Worm (Caenorhabditis elegans) whole organism, L4 larva: ENCODE measurements around the gene nspd-4.

Experiments used
- hif-1 ChIP-seq, 2 experiments: sonication (generic microtip); optimal IDR thresholded peaks; 2 replicates each; lab custom pipeline; 2016 to 2017; ENCODE audit warnings: missing compliant biosample characterization in 2 of 2, missing genetic modification characterization in 2 of 2, missing genetic modification reagents in 2 of 2, missing genotype in 2 of 2, mild to moderate bottlenecking in 1 of 2
- lin-39 ChIP-seq: fragments of 150-350 bp; optimal IDR thresholded peaks from 2 replicates; lab custom pipeline; 2014; ENCODE audit warnings: missing biosample characterization, missing genetic modification reagents, missing genetic modification characterization
- mdl-1 ChIP-seq, 2 experiments: fragments of 150-350 bp in 1 of 2; sonication (generic microtip) in 1 of 2; optimal IDR thresholded peaks; 2 replicates each; lab custom pipeline; 2014 to 2017; ENCODE audit warnings: missing biosample characterization in 2 of 2, missing genetic modification characterization in 2 of 2
- nhr-25 ChIP-seq: sonication (generic microtip); optimal IDR thresholded peaks from 2 replicates; lab custom pipeline; 2017; ENCODE audit warnings: missing genetic modification characterization, mild to moderate bottlenecking, missing compliant biosample characterization, antibody characterized with exemption, moderate library complexity, borderline replicate concordance; ENCODE audit not compliant: insufficient read depth

- TF ChIP-seq nhr-25 (tag; lab: Kevin White, UChicago): no peak
- no peak for TF ChIP-seq hif-1 (tag; optimal IDR thresholded peaks at IDR 0.05; lab: Kevin White, UChicago)
- no peak for TF ChIP-seq lin-39 (tag; lab: Kevin White, UChicago)
- no peak for TF ChIP-seq mdl-1 (tag; optimal IDR thresholded peaks at IDR 0.05; lab: Kevin White, UChicago)
Observed at ce11 chrII:4827734-4828609, 14.4 kb upstream of the nspd-4 start, which contains the start of the genes fbxb-88 and tbck-1.
